Worm (Caenorhabditis elegans): ENCODE results near the gene agxt-1.
A peak's percentile ranks its signal among the peaks of the same experiment; 100 is the strongest.

The agxt-1 gene

ce11 chrII:8832941-8833340 lies 12.5 kb upstream of the agxt-1 start:
- TF ChIP-seq arid-1 (GFP tag; conservative IDR thresholded peaks at IDR 0.05): no peak
- peak; percentile 94 for TF ChIP-seq aha-1 (tag)
- no peak for TF ChIP-seq attf-4 (tag; optimal IDR thresholded peaks at IDR 0.05)

- no peak for TF ChIP-seq aha-1 (tag)
- no peak for TF ChIP-seq saeg-2 (GFP tag; IDR thresholded peaks at IDR 0.05)
- no peak for TF ChIP-seq madf-9 (GFP tag; conservative IDR thresholded peaks at IDR 0.05)
- peak in 1 of 2 experiments; percentile 35 for TF ChIP-seq unc-62 (GFP tag; optimal IDR thresholded peaks at IDR 0.05 in 1 of 2)
- no peak for TF ChIP-seq unc-62 (tag; optimal IDR thresholded peaks at IDR 0.05)
- no peak for TF ChIP-seq jun-1 (tag; optimal IDR thresholded peaks at IDR 0.05)
- TF ChIP-seq fkh-10 (GFP tag; optimal IDR thresholded peaks at IDR 0.05): peak; percentile 76
- no peak for TF ChIP-seq unc-130 (GFP tag; optimal IDR thresholded peaks at IDR 0.05)
- no peak for TF ChIP-seq F10B5.3 (tag; optimal IDR thresholded peaks at IDR 0.05)
- no peak for TF ChIP-seq rbr-2 (tag; optimal IDR thresholded peaks at IDR 0.05)
- no peak for TF ChIP-seq pha-4 (GFP tag; IDR thresholded peaks at IDR 0.05)
- TF ChIP-seq pha-4 (tag; optimal IDR thresholded peaks at IDR 0.05): no peak
- no peak for TF ChIP-seq skn-1 (tag; optimal IDR thresholded peaks at IDR 0.05)
- no peak for TF ChIP-seq ceh-20 (GFP tag; IDR thresholded peaks at IDR 0.05)
- TF ChIP-seq nhr-42 (GFP tag; IDR thresholded peaks at IDR 0.05): no peak
- no peak for TF ChIP-seq ceh-32 (tag; optimal IDR thresholded peaks at IDR 0.05; ENCODE audit: poor library complexity)
These were observed 9.5 kb upstream of the agxt-1 start, which contains the start of gene F46C5.4 for ce11 chrII:8835857-8836256. F46C5.4 (plus strand) TSS chrII:8836078.

DNA sequence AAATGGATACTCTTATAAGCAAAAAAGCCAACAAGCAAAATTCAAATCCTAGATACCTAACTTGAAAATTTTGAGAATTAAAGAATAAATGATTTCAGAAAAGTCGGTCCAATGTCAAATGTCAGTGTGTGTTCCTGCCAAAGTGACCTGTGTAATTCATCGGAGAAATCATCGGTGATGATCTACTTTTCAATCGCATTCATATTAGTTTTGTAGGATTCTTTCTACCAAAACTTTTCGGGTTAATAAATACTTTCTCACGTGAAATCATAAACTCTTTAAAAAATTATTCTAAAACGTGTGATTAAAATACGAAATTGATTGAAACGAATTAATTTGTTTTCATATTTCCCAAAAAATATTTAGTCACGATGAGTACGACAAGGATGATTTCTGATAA lies 6.4 kb upstream of the agxt-1 start, which contains the start of gene F46C5.7:
Gene F46C5.7, plus strand, starts transcription at position 301 of the 400 bp plus-strand sequence.
- TF ChIP-seq F26F4.8 (GFP tag; conservative IDR thresholded peaks at IDR 0.05): no peak
- no peak for TF ChIP-seq ctbp-1 (GFP tag; IDR thresholded peaks at IDR 0.05)
- TF ChIP-seq saeg-2 (GFP tag; IDR thresholded peaks at IDR 0.05): no peak
- no peak for TF ChIP-seq nhr-28 (tag; optimal IDR thresholded peaks at IDR 0.05)
- TF ChIP-seq lin-1 (GFP tag; IDR thresholded peaks at IDR 0.05): no peak
- TF ChIP-seq hmg-1.1 (GFP tag; IDR thresholded peaks at IDR 0.05): no peak
- TF ChIP-seq egl-27 (tag; optimal IDR thresholded peaks at IDR 0.05): no peak
- TF ChIP-seq aly-2 (tag; optimal IDR thresholded peaks at IDR 0.05): no peak
- TF ChIP-seq zip-11 (GFP tag; IDR thresholded peaks at IDR 0.05): no peak
- TF ChIP-seq Y105C5A.15 (GFP tag; IDR thresholded peaks at IDR 0.05): no peak
- no peak for TF ChIP-seq lin-13 (GFP tag; optimal IDR thresholded peaks at IDR 0.05)
- TF ChIP-seq nhr-102 (tag; optimal IDR thresholded peaks at IDR 0.05): no peak
- TF ChIP-seq nhr-76 (tag; optimal IDR thresholded peaks at IDR 0.05): no peak
- no peak for TF ChIP-seq T26A8.4 (GFP tag; IDR thresholded peaks at IDR 0.05)
- no peak for TF ChIP-seq hif-1 (tag; optimal IDR thresholded peaks at IDR 0.05)
- TF ChIP-seq snpc-4 (tag; optimal IDR thresholded peaks at IDR 0.05): no peak

DNA sequence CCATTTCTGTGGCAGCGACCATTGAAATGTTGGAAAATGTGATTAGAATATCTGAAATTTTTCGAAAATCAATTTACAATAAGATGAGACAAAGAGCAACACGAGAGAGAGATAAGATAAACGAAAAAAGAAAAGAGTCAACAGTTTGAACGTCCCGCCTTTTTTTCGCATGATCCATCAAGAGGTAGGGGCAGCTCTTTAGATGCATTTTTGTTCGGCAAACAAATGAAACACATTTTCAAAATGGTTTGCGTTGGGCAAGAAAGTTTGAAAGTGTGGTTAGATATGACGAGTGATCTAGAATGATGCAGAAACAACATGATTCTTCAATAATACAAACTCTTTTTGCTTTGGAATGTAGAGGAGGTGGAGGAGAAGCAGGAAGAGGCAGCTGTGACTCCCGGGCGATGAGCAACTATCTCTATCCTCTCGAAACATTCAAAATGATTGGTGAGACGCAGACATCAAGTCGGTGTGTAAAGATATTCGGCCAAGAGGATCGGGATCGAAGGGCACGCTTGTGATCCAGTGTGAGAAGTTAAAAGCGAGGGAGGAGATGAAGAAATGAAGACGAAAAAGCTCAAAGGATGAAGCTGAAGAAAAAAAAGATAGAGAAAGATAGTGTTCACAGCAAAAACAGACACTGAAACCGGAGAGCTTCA lies 802 bp upstream of the agxt-1 start, which contains the start of gene F46C5.6:
Gene F46C5.6, minus strand, starts transcription at position 51 of the 662 bp plus-strand sequence.
- no peak for TF ChIP-seq spr-1 (tag; optimal IDR thresholded peaks at IDR 0.05)
- TF ChIP-seq nhr-48 (tag; optimal IDR thresholded peaks at IDR 0.05): no peak
- TF ChIP-seq ctbp-1 (GFP tag; IDR thresholded peaks at IDR 0.05): no peak
- no peak for TF ChIP-seq egl-27 (tag; optimal IDR thresholded peaks at IDR 0.05)
- no peak for TF ChIP-seq zfp-3 (GFP tag; conservative IDR thresholded peaks at IDR 0.05)
- TF ChIP-seq nhr-11 (tag; optimal IDR thresholded peaks at IDR 0.05): peak; percentile 37
- no peak for TF ChIP-seq hif-1 (tag; optimal IDR thresholded peaks at IDR 0.05)
- peak in 1 of 2 experiments; percentile 52 for TF ChIP-seq unc-62 (GFP tag; optimal IDR thresholded peaks at IDR 0.05 in 1 of 2)
- TF ChIP-seq unc-62 (tag; optimal IDR thresholded peaks at IDR 0.05): no peak
- no peak for TF ChIP-seq fkh-10 (GFP tag; optimal IDR thresholded peaks at IDR 0.05)
- TF ChIP-seq F10B5.3 (tag; optimal IDR thresholded peaks at IDR 0.05): no peak
- TF ChIP-seq daf-16 (GFP tag; optimal IDR thresholded peaks at IDR 0.05): peak in 1 of 2 experiments; percentile 41
- no peak for TF ChIP-seq daf-16 (tag; optimal IDR thresholded peaks at IDR 0.05)
- TF ChIP-seq lsy-2 (tag; optimal IDR thresholded peaks at IDR 0.05): no peak
- TF ChIP-seq dve-1 (tag; optimal IDR thresholded peaks at IDR 0.05; ENCODE audit: insufficient read depth): no peak
- TF ChIP-seq ceh-20 (GFP tag; IDR thresholded peaks at IDR 0.05): no peak
- TF ChIP-seq ceh-32 (tag; optimal IDR thresholded peaks at IDR 0.05; ENCODE audit: poor library complexity): no peak
- no peak for TF ChIP-seq egl-43 (GFP tag; IDR thresholded peaks at IDR 0.05)
- TF ChIP-seq lin-29 (GFP tag; IDR thresholded peaks at IDR 0.05): no peak
- TF ChIP-seq hlh-11 (tag; optimal IDR thresholded peaks at IDR 0.05): peak; percentile 52
- TF ChIP-seq arid-1 (GFP tag; conservative IDR thresholded peaks at IDR 0.05): no peak
